Fruit fly (Drosophila melanogaster) whole organism, prepupa: ENCODE results near the gene Tbh.

Experiments used
- Blimp-1 ChIP-seq: fragments of 200-800 bp; sonication (Bioruptor generic); optimal IDR thresholded peaks from 3 replicates; lab custom pipeline; 2017; ENCODE audit warnings: missing biosample characterization, missing genetic modification characterization, mild to moderate bottlenecking, moderate library complexity, missing genetic modification reagents
- CG10631 ChIP-seq: fragments of 200-800 bp; sonication (Bioruptor generic); optimal IDR thresholded peaks from 2 replicates; lab custom pipeline; 2016; ENCODE audit warnings: missing biosample characterization, missing genetic modification characterization
- CG10669 ChIP-seq: fragments of 200-800 bp; sonication (Bioruptor generic); optimal IDR thresholded peaks from 3 replicates; lab custom pipeline; 2018; ENCODE audit warnings: missing biosample characterization, mild to moderate bottlenecking, missing genetic modification characterization, moderate library complexity
- CG11294 ChIP-seq: fragments of 200-800 bp; sonication (Bioruptor generic); IDR thresholded peaks from 2 replicates; pipeline ENCODE4 v1.3.6; 2022; ENCODE audit warnings: missing biosample characterization, missing genetic modification characterization
- CG11762 ChIP-seq: fragments of 200-800 bp; sonication (Bioruptor generic); optimal IDR thresholded peaks from 3 replicates; lab custom pipeline; 2016; ENCODE audit warnings: missing biosample characterization, missing genetic modification characterization; ENCODE audit not compliant: insufficient read depth
- CG11902 ChIP-seq: fragments of 200-800 bp; sonication (Bioruptor generic); optimal IDR thresholded peaks from 3 replicates; lab custom pipeline; 2016; ENCODE audit warnings: missing biosample characterization, missing genetic modification characterization
- CG15336 ChIP-seq: fragments of 200-800 bp; sonication (Bioruptor generic); IDR thresholded peaks from 2 replicates; pipeline ENCODE4 v1.3.6; 2022; ENCODE audit warnings: missing biosample characterization, missing genetic modification characterization
- CG1621 ChIP-seq: fragments of 200-800 bp; sonication (Bioruptor generic); optimal IDR thresholded peaks from 3 replicates; lab custom pipeline; 2018; ENCODE audit warnings: missing biosample characterization, mild to moderate bottlenecking, missing genetic modification characterization
- CG16779 ChIP-seq: fragments of 200-800 bp; sonication (Bioruptor generic); optimal IDR thresholded peaks from 3 replicates; lab custom pipeline; 2017; ENCODE audit warnings: missing biosample characterization, mild to moderate bottlenecking, missing genetic modification characterization
- CG3032 ChIP-seq: fragments of 200-800 bp; optimal IDR thresholded peaks from 2 replicates; lab custom pipeline; 2019; ENCODE audit warnings: missing biosample characterization, mild to moderate bottlenecking, missing genetic modification characterization, moderate library complexity
- CG31627 ChIP-seq: fragments of 200-800 bp; sonication (Bioruptor generic); optimal IDR thresholded peaks from 3 replicates; lab custom pipeline; 2016; ENCODE audit warnings: missing biosample characterization, missing genetic modification characterization
- CG32006 ChIP-seq: fragments of 200-800 bp; sonication (Bioruptor generic); optimal IDR thresholded peaks from 3 replicates; lab custom pipeline; 2017; ENCODE audit warnings: missing biosample characterization, mild to moderate bottlenecking, missing genetic modification characterization
- CG34406 ChIP-seq: fragments of 200-800 bp; sonication (Bioruptor generic); optimal IDR thresholded peaks from 3 replicates; lab custom pipeline; 2016; ENCODE audit warnings: missing biosample characterization, missing genetic modification characterization
- CG3919 ChIP-seq: fragments of 200-800 bp; sonication (Bioruptor generic); optimal IDR thresholded peaks from 3 replicates; lab custom pipeline; 2016; ENCODE audit warnings: missing biosample characterization, missing genetic modification characterization
- CG4318 ChIP-seq: fragments of 200-800 bp; sonication (Bioruptor generic); optimal IDR thresholded peaks from 3 replicates; lab custom pipeline; 2017; ENCODE audit warnings: missing biosample characterization, mild to moderate bottlenecking, missing genetic modification characterization
- CG6276 ChIP-seq: fragments of 200-800 bp; sonication (Bioruptor generic); optimal IDR thresholded peaks from 2 replicates; lab custom pipeline; 2017; ENCODE audit warnings: missing biosample characterization, mild to moderate bottlenecking, missing genetic modification characterization
- CG6792 ChIP-seq: fragments of 200-800 bp; sonication (Bioruptor generic); optimal IDR thresholded peaks from 3 replicates; lab custom pipeline; 2016; ENCODE audit warnings: missing biosample characterization, missing genetic modification characterization
- CG6808 ChIP-seq: fragments of 200-800 bp; sonication (Bioruptor generic); optimal IDR thresholded peaks from 3 replicates; lab custom pipeline; 2017; ENCODE audit warnings: missing biosample characterization, missing genetic modification characterization, mild to moderate bottlenecking, moderate library complexity, missing genetic modification reagents
- CG8319 ChIP-seq: fragments of 200-800 bp; sonication (Bioruptor generic); optimal IDR thresholded peaks from 3 replicates; lab custom pipeline; 2016; ENCODE audit warnings: missing biosample characterization, missing genetic modification characterization
- CG8632 ChIP-seq: fragments of 200-800 bp; sonication (Bioruptor generic); optimal IDR thresholded peaks from 3 replicates; lab custom pipeline; 2016; ENCODE audit warnings: missing biosample characterization, missing genetic modification characterization
- CG9139 ChIP-seq: fragments of 200-800 bp; sonication (Bioruptor generic); optimal IDR thresholded peaks from 3 replicates; lab custom pipeline; 2017; ENCODE audit warnings: missing biosample characterization, mild to moderate bottlenecking, missing genetic modification characterization
- Eip78C ChIP-seq: fragments of 200-800 bp; sonication (Bioruptor generic); peaks from one replicate; lab custom pipeline; 2016; ENCODE audit warnings: missing biosample characterization, missing genetic modification characterization
- Eip93F ChIP-seq: fragments of 200-800 bp; sonication (Bioruptor generic); optimal IDR thresholded peaks from 2 replicates; lab custom pipeline; 2016; ENCODE audit warnings: missing biosample characterization, mild to moderate bottlenecking, missing genetic modification characterization
- Ets96B ChIP-seq: fragments of 200-800 bp; optimal IDR thresholded peaks from 2 replicates; lab custom pipeline; 2019; ENCODE audit warnings: missing biosample characterization, mild to moderate bottlenecking, missing genetic modification characterization, moderate library complexity
- Gug ChIP-seq: fragments of 200-800 bp; sonication (Bioruptor generic); IDR thresholded peaks from 2 replicates; pipeline ENCODE4 v1.3.6; 2022; ENCODE audit warnings: missing biosample characterization, missing genetic modification characterization
- Hr4 ChIP-seq: fragments of 200-800 bp; sonication (Bioruptor generic); optimal IDR thresholded peaks from 3 replicates; lab custom pipeline; 2016; ENCODE audit warnings: missing biosample characterization, missing genetic modification characterization
- Lpt ChIP-seq: fragments of 200-800 bp; sonication (Bioruptor generic); optimal IDR thresholded peaks from 3 replicates; lab custom pipeline; 2016; ENCODE audit warnings: missing biosample characterization, missing genetic modification characterization
- Met ChIP-seq: fragments of 200-800 bp; sonication (Bioruptor generic); optimal IDR thresholded peaks from 3 replicates; lab custom pipeline; 2016; ENCODE audit warnings: missing biosample characterization, missing genetic modification characterization
- Smox ChIP-seq: fragments of 200-800 bp; sonication (Bioruptor generic); optimal IDR thresholded peaks from 3 replicates; lab custom pipeline; 2016; ENCODE audit warnings: missing biosample characterization, missing genetic modification characterization
- Sox102F ChIP-seq: fragments of 200-800 bp; sonication (Bioruptor generic); optimal IDR thresholded peaks from 2 replicates; lab custom pipeline; 2016; ENCODE audit warnings: missing biosample characterization, mild to moderate bottlenecking, missing genetic modification characterization
- Sox14 ChIP-seq: fragments of 200-800 bp; sonication (Bioruptor generic); optimal IDR thresholded peaks from 3 replicates; lab custom pipeline; 2016; ENCODE audit warnings: missing biosample characterization, missing genetic modification characterization
- Sox15 ChIP-seq: fragments of 200-800 bp; sonication (Bioruptor generic); optimal IDR thresholded peaks from 3 replicates; lab custom pipeline; 2016; ENCODE audit warnings: missing biosample characterization, missing genetic modification characterization
- achi ChIP-seq: fragments of 200-800 bp; sonication (Bioruptor generic); optimal IDR thresholded peaks from 3 replicates; lab custom pipeline; 2016; ENCODE audit warnings: missing biosample characterization, missing genetic modification characterization
- acj6 ChIP-seq: fragments of 200-800 bp; sonication (Bioruptor generic); optimal IDR thresholded peaks from 3 replicates; lab custom pipeline; 2016; ENCODE audit warnings: missing biosample characterization, missing genetic modification characterization
- cyc ChIP-seq: fragments of 200-800 bp; sonication (Bioruptor generic); optimal IDR thresholded peaks from 3 replicates; lab custom pipeline; 2016; ENCODE audit warnings: missing biosample characterization, missing genetic modification characterization
- dsx ChIP-seq: fragments of 200-800 bp; optimal IDR thresholded peaks from 3 replicates; lab custom pipeline; 2019; ENCODE audit warnings: missing biosample characterization, mild to moderate bottlenecking, missing genetic modification characterization, moderate library complexity; ENCODE audit not compliant: poor library complexity, severe bottlenecking
- eg ChIP-seq: fragments of 200-800 bp; sonication (Bioruptor generic); IDR thresholded peaks from 3 replicates; pipeline ENCODE4 v1.3.6; 2022; ENCODE audit warnings: missing biosample characterization, missing genetic modification characterization
- esn ChIP-seq: fragments of 200-800 bp; sonication (Bioruptor generic); optimal IDR thresholded peaks from 2 replicates; lab custom pipeline; 2016; ENCODE audit warnings: missing biosample characterization, mild to moderate bottlenecking, missing genetic modification characterization, moderate library complexity
- fd85E ChIP-seq: fragments of 200-800 bp; sonication (Bioruptor generic); optimal IDR thresholded peaks from 3 replicates; lab custom pipeline; 2016; ENCODE audit warnings: missing biosample characterization, missing genetic modification characterization
- fkh ChIP-seq: fragments of 200-800 bp; sonication (Bioruptor generic); optimal IDR thresholded peaks from 3 replicates; lab custom pipeline; 2017; ENCODE audit warnings: missing biosample characterization, mild to moderate bottlenecking, missing genetic modification characterization, moderate library complexity
- lz ChIP-seq: fragments of 200-800 bp; sonication (Bioruptor generic); optimal IDR thresholded peaks from 3 replicates; lab custom pipeline; 2016; ENCODE audit warnings: missing biosample characterization, missing genetic modification characterization
- net ChIP-seq: fragments of 200-800 bp; sonication (Bioruptor generic); optimal IDR thresholded peaks from 3 replicates; lab custom pipeline; 2016; ENCODE audit warnings: missing biosample characterization, missing genetic modification characterization
- pdm3 ChIP-seq: fragments of 200-800 bp; sonication (Bioruptor generic); optimal IDR thresholded peaks from 3 replicates; lab custom pipeline; 2016; ENCODE audit warnings: missing biosample characterization, missing genetic modification characterization
- salr ChIP-seq, 2 experiments: fragments of 200-800 bp; sonication (Bioruptor generic); optimal IDR thresholded peaks; 3 replicates each; lab custom pipeline; 2016 to 2018; ENCODE audit warnings: missing biosample characterization in 2 of 2, missing genetic modification characterization in 2 of 2, mild to moderate bottlenecking in 1 of 2
- spab ChIP-seq: fragments of 200-800 bp; sonication (Bioruptor generic); optimal IDR thresholded peaks from 2 replicates; lab custom pipeline; 2017; ENCODE audit warnings: missing biosample characterization, mild to moderate bottlenecking, missing genetic modification characterization, missing genetic modification reagents
- ss ChIP-seq, 2 experiments: fragments of 200-800 bp; sonication (Bioruptor generic); optimal IDR thresholded peaks; 2 replicates in 1 of 2; 3 replicates in 1 of 2; lab custom pipeline; 2017 to 2018; ENCODE audit warnings: mild to moderate bottlenecking in 2 of 2, missing biosample characterization in 2 of 2, missing genetic modification characterization in 2 of 2, moderate library complexity in 1 of 2
- svp ChIP-seq: fragments of 200-800 bp; sonication (Bioruptor generic); peaks from one replicate; lab custom pipeline; 2016; ENCODE audit warnings: missing biosample characterization, missing genetic modification characterization
- topi ChIP-seq: fragments of 200-800 bp; sonication (Bioruptor generic); optimal IDR thresholded peaks from 3 replicates; lab custom pipeline; 2016; ENCODE audit warnings: missing biosample characterization, missing genetic modification characterization
- vri ChIP-seq: fragments of 200-800 bp; sonication (Bioruptor generic); optimal IDR thresholded peaks from 3 replicates; lab custom pipeline; 2016; ENCODE audit warnings: missing biosample characterization, mild to moderate bottlenecking, missing genetic modification characterization

Tbh gene

dm6 chrX:7995171-7995747 lies at the start of gene Tbh (continued):
- TF ChIP-seq CG3919 (GFP tag; lab: Kevin White, UChicago) (no peak), acj6 (GFP tag; lab: Kevin White, UChicago) (peak; percentile 14), CG11762 (no peak)

- TF ChIP-seq Gug (GFP tag; lab: Robert Waterston, UW): no peak
- TF ChIP-seq CG9139 (GFP tag; lab: Kevin White, UChicago): peak; percentile 88
- no peak for TF ChIP-seq Met (GFP tag; lab: Kevin White, UChicago)
- TF ChIP-seq CG8319 (GFP tag; lab: Kevin White, UChicago): no peak
- TF ChIP-seq Ets96B (tag; lab: Kevin White, UChicago): peak; percentile 71
- no peak for TF ChIP-seq CG11902 (GFP tag; lab: Kevin White, UChicago)
- peak; percentile 4 for TF ChIP-seq CG6792
- no peak for TF ChIP-seq Sox102F
- peak; percentile 29 for TF ChIP-seq topi (GFP tag; lab: Kevin White, UChicago)
- TF ChIP-seq ss (GFP tag; optimal IDR thresholded peaks at IDR 0.05; lab: Kevin White, UChicago): peak; percentile 93 to 94
- TF ChIP-seq pdm3 (GFP tag; lab: Kevin White, UChicago): no peak
- no peak for TF ChIP-seq CG11294 (GFP tag; lab: Robert Waterston, UW)
- no peak for TF ChIP-seq spab
- no peak for TF ChIP-seq CG3919 (GFP tag; lab: Kevin White, UChicago)
- peak; percentile 59 for TF ChIP-seq Lpt (GFP tag; lab: Kevin White, UChicago)
- TF ChIP-seq CG31627 (GFP tag; lab: Kevin White, UChicago): no peak
- peak; percentile 47 for TF ChIP-seq achi (GFP tag; lab: Kevin White, UChicago)
- no peak for TF ChIP-seq fd85E (GFP tag; lab: Kevin White, UChicago)
- TF ChIP-seq CG10669 (GFP tag; lab: Kevin White, UChicago): no peak
- peak; percentile 84 for TF ChIP-seq Eip78C
- peak; percentile 25 for TF ChIP-seq vri (GFP tag; lab: Kevin White, UChicago)
- no peak for TF ChIP-seq Eip93F (GFP tag; lab: Kevin White, UChicago)
- TF ChIP-seq CG4318 (GFP tag; lab: Kevin White, UChicago): no peak
- peak; percentile 87 for TF ChIP-seq dsx
- TF ChIP-seq Smox (GFP tag; lab: Kevin White, UChicago): no peak
- TF ChIP-seq net: no peak
- TF ChIP-seq acj6 (GFP tag; lab: Kevin White, UChicago): no peak
- TF ChIP-seq CG16779 (tag; lab: Kevin White, UChicago): peak; percentile 83
- no peak for TF ChIP-seq Blimp-1
- peak; percentile 64 for TF ChIP-seq CG3032
- TF ChIP-seq eg (GFP tag; lab: Robert Waterston, UW): peak; percentile 81
- TF ChIP-seq CG32006 (GFP tag; lab: Kevin White, UChicago): no peak
- TF ChIP-seq esn: peak; percentile 34
- TF ChIP-seq CG8632: peak; percentile 31
- TF ChIP-seq CG11762: peak; percentile 8
- TF ChIP-seq CG10631 (GFP tag; lab: Kevin White, UChicago): no peak
- TF ChIP-seq Sox15 (GFP tag; lab: Kevin White, UChicago): no peak
- TF ChIP-seq CG1621 (tag; lab: Kevin White, UChicago): peak; percentile 87
- TF ChIP-seq svp (GFP tag; lab: Kevin White, UChicago): peak; percentile 99
- peak; percentile 92 for TF ChIP-seq Sox14 (GFP tag; lab: Kevin White, UChicago)
- TF ChIP-seq CG15336 (GFP tag; lab: Robert Waterston, UW): peak; percentile 59; the same call in 1 of the 2 replicates
- TF ChIP-seq CG6276: no peak
- TF ChIP-seq CG34406 (GFP tag; lab: Kevin White, UChicago): peak; percentile 16
- peak; percentile 83 for TF ChIP-seq CG6808 (GFP tag; lab: Kevin White, UChicago)
- peak; percentile 17 for TF ChIP-seq lz (GFP tag; lab: Kevin White, UChicago)
- no peak for TF ChIP-seq cyc
- no peak for TF ChIP-seq Hr4
- no peak for TF ChIP-seq fkh (GFP tag; lab: Kevin White, UChicago)
- TF ChIP-seq salr (GFP tag; optimal IDR thresholded peaks at IDR 0.05; lab: Kevin White, UChicago): peak in 1 of 2 experiments; percentile 58
Measured at dm6 chrX:7946858-7947313, 48.6 kb upstream of the Tbh start, which contains the start of gene orion. Gene orion, minus strand, starts transcription at chrX:7946908.
